Worm (Caenorhabditis elegans) whole organism, L2 larva: Measurements from ENCODE around the gene phf-32.

ENCODE experiments used
- C34F6.9 ChIP-seq: fragments of 150-350 bp; optimal IDR thresholded peaks from 2 replicates; lab custom pipeline; 2014; ENCODE audit warnings: missing biosample characterization, missing genetic modification characterization
- R02D3.7 ChIP-seq: fragments of 150-350 bp; optimal IDR thresholded peaks from 2 replicates; lab custom pipeline; 2014; ENCODE audit warnings: missing biosample characterization, missing genetic modification characterization
- Y55F3AM.14 ChIP-seq: fragments of 200-800 bp; sonication (Bioruptor generic); optimal IDR thresholded peaks from 2 replicates; lab custom pipeline; 2018; ENCODE audit warnings: mild to moderate bottlenecking, missing genetic modification characterization, missing compliant biosample characterization
- ZK546.5 ChIP-seq: sonication (generic microtip); optimal IDR thresholded peaks from 2 replicates; lab custom pipeline; 2017; ENCODE audit warnings: missing biosample characterization, missing genetic modification characterization
- alr-1 ChIP-seq: fragments of 150-350 bp; optimal IDR thresholded peaks from 2 replicates; lab custom pipeline; 2014; ENCODE audit warnings: missing biosample characterization, missing genetic modification characterization
- ama-1 ChIP-seq: fragments of 150-350 bp; optimal IDR thresholded peaks from 2 replicates; lab custom pipeline; 2018; ENCODE audit warnings: inconsistent platforms
- blmp-1 ChIP-seq: sonication (generic microtip); optimal IDR thresholded peaks from 2 replicates; lab custom pipeline; 2017; ENCODE audit warnings: missing genetic modification characterization, mild to moderate bottlenecking, missing compliant biosample characterization, antibody characterized with exemption, moderate library complexity; ENCODE audit not compliant: insufficient read depth
- ceh-82 ChIP-seq: fragments of 150-350 bp; optimal IDR thresholded peaks from 2 replicates; lab custom pipeline; 2014; ENCODE audit warnings: missing biosample characterization, missing genetic modification characterization
- crh-2 ChIP-seq: sonication (generic microtip); optimal IDR thresholded peaks from 2 replicates; lab custom pipeline; 2017; ENCODE audit warnings: missing biosample characterization, missing genetic modification characterization
- dmd-4 ChIP-seq: sonication (generic microtip); optimal IDR thresholded peaks from 2 replicates; lab custom pipeline; 2017; ENCODE audit warnings: missing biosample characterization, missing genetic modification characterization
- egl-27 ChIP-seq: sonication (generic microtip); optimal IDR thresholded peaks from 3 replicates; lab custom pipeline; 2017; ENCODE audit warnings: missing biosample characterization, missing genetic modification reagents, missing genetic modification characterization
- gmeb-1 ChIP-seq: fragments of 150-350 bp; optimal IDR thresholded peaks from 2 replicates; lab custom pipeline; 2014; ENCODE audit warnings: missing biosample characterization, missing genetic modification characterization
- lin-11 ChIP-seq: fragments of 150-350 bp; sonication (generic microtip); optimal IDR thresholded peaks from 2 replicates; lab custom pipeline; 2014; ENCODE audit warnings: missing biosample characterization, missing genetic modification characterization, inconsistent platforms, mixed read lengths
- lin-13 ChIP-seq: fragments of 150-350 bp; optimal IDR thresholded peaks from 2 replicates; lab custom pipeline; 2014; ENCODE audit warnings: missing biosample characterization, missing genetic modification reagents, missing genetic modification characterization
- mab-5 ChIP-seq: fragments of 150-350 bp; optimal IDR thresholded peaks from 2 replicates; lab custom pipeline; 2014; ENCODE audit warnings: missing biosample characterization, missing genetic modification characterization
- mbf-1 ChIP-seq: sonication (generic microtip); optimal IDR thresholded peaks from 2 replicates; lab custom pipeline; 2017; ENCODE audit warnings: missing biosample characterization, missing genetic modification characterization
- mdl-1 ChIP-seq, 2 experiments: fragments of 150-350 bp in 1 of 2; sonication (generic microtip) in 1 of 2; optimal IDR thresholded peaks; 2 replicates each; lab custom pipeline; 2017; ENCODE audit warnings: missing biosample characterization in 2 of 2, missing genetic modification characterization in 2 of 2
- nhr-12 ChIP-seq: fragments of 150-350 bp; optimal IDR thresholded peaks from 2 replicates; lab custom pipeline; 2014; ENCODE audit warnings: missing biosample characterization, missing genetic modification characterization
- nhr-21 ChIP-seq: fragments of 150-350 bp; optimal IDR thresholded peaks from 2 replicates; lab custom pipeline; 2014; ENCODE audit warnings: missing biosample characterization, missing genetic modification characterization
- nhr-25 ChIP-seq: fragments of 150-350 bp; sonication (generic microtip); optimal IDR thresholded peaks from 3 replicates; lab custom pipeline; 2014; ENCODE audit warnings: missing biosample characterization, missing genetic modification characterization
- nhr-77 ChIP-seq: fragments of 150-350 bp; optimal IDR thresholded peaks from 2 replicates; lab custom pipeline; 2014; ENCODE audit warnings: missing biosample characterization, missing genetic modification characterization
- peb-1 ChIP-seq: fragments of 150-350 bp; optimal IDR thresholded peaks from 2 replicates; lab custom pipeline; 2014; ENCODE audit warnings: missing biosample characterization, missing genetic modification characterization
- skn-1 ChIP-seq: sonication (generic microtip); optimal IDR thresholded peaks from 2 replicates; lab custom pipeline; 2017; ENCODE audit warnings: missing biosample characterization, missing genetic modification characterization
- sma-3 ChIP-seq: sonication (generic microtip); optimal IDR thresholded peaks from 2 replicates; lab custom pipeline; 2016; ENCODE audit warnings: missing genetic modification reagents, missing genetic modification characterization, missing compliant biosample characterization
- sma-9 ChIP-seq, 2 experiments: fragments of 150-350 bp in 1 of 2; sonication (generic microtip) in 1 of 2; optimal IDR thresholded peaks; 2 replicates each; lab custom pipeline; 2014 to 2016; ENCODE audit warnings: missing genetic modification characterization in 2 of 2, mild to moderate bottlenecking in 1 of 2, missing biosample characterization in 1 of 2, missing compliant biosample characterization in 1 of 2, missing genetic modification reagents in 1 of 2, moderate library complexity in 1 of 2
- snpc-4 ChIP-seq: fragments of 150-350 bp; optimal IDR thresholded peaks from 2 replicates; lab custom pipeline; 2014; ENCODE audit warnings: missing biosample characterization, missing genetic modification characterization
- unc-39 ChIP-seq: fragments of 150-350 bp; optimal IDR thresholded peaks from 2 replicates; lab custom pipeline; 2014; ENCODE audit warnings: missing biosample characterization, missing genetic modification characterization
- unc-62 ChIP-seq: fragments of 150-350 bp; optimal IDR thresholded peaks from 2 replicates; lab custom pipeline; 2014; ENCODE audit warnings: missing biosample characterization, missing genetic modification reagents, missing genetic modification characterization
- zag-1 ChIP-seq: fragments of 150-350 bp; optimal IDR thresholded peaks from 2 replicates; lab custom pipeline; 2014; ENCODE audit warnings: missing biosample characterization, missing genetic modification characterization
- ztf-4 ChIP-seq: fragments of 150-350 bp; optimal IDR thresholded peaks from 2 replicates; lab custom pipeline; 2014; ENCODE audit warnings: missing biosample characterization, missing genetic modification characterization

phf-32 gene

ce11 chrX:12280477-12280876 is 26.2 kb upstream of the phf-32 start, which contains the start of gene C04B4.1:
Gene C04B4.1, plus strand, starts transcription at chrX:12280777.
- no peak for TF ChIP-seq sma-9 (GFP tag; optimal IDR thresholded peaks at IDR 0.05; lab: Kevin White, UChicago)
- TF ChIP-seq sma-9 (tag; optimal IDR thresholded peaks at IDR 0.05; lab: Kevin White, UChicago), result no peak
- TF ChIP-seq nhr-21, result no peak
- no peak for TF ChIP-seq unc-62 (GFP tag; lab: Kevin White, UChicago)
- TF ChIP-seq alr-1 (tag; lab: Kevin White, UChicago), result no peak
- TF ChIP-seq egl-27 (tag; lab: Kevin White, UChicago), result no peak

ce11 chrX:12282911-12283310 is 23.8 kb upstream of the phf-32 start, which contains the start of gene C04B4.2:
Gene C04B4.2, plus strand, starts transcription at chrX:12283281.
- no peak for TF ChIP-seq gmeb-1 (tag; lab: Kevin White, UChicago)
- TF ChIP-seq crh-2 (tag; lab: Kevin White, UChicago), result no peak
- TF ChIP-seq ztf-4 (tag; lab: Kevin White, UChicago), result no peak
- no peak for TF ChIP-seq mab-5 (tag; lab: Kevin White, UChicago)
- TF ChIP-seq zag-1, result no peak
- TF ChIP-seq peb-1 (tag; lab: Kevin White, UChicago), result no peak
- no peak for TF ChIP-seq nhr-25 (tag; lab: Kevin White, UChicago)
- no peak for TF ChIP-seq ama-1
- TF ChIP-seq ceh-82 (tag; lab: Kevin White, UChicago), result no peak
- no peak for TF ChIP-seq lin-11 (tag; lab: Kevin White, UChicago)
- no peak for TF ChIP-seq lin-13
- TF ChIP-seq nhr-12 (tag; lab: Kevin White, UChicago), result no peak
- TF ChIP-seq blmp-1 (tag; lab: Kevin White, UChicago), result no peak
- TF ChIP-seq nhr-77 (tag; lab: Kevin White, UChicago), result no peak
- no peak for TF ChIP-seq mbf-1 (tag; lab: Kevin White, UChicago)
- TF ChIP-seq sma-3 (GFP tag; lab: Kevin White, UChicago), result no peak
- TF ChIP-seq ZK546.5 (tag; lab: Kevin White, UChicago), result no peak
- TF ChIP-seq snpc-4 (tag; lab: Kevin White, UChicago), result no peak
- TF ChIP-seq unc-39, result no peak
- no peak for TF ChIP-seq R02D3.7 (tag; lab: Kevin White, UChicago)

ce11 chrX:12284161-12284560 is 22.5 kb upstream of the phf-32 start:
- TF ChIP-seq unc-39 (no peak), zag-1 (no peak), mbf-1 (tag; lab: Kevin White, UChicago) (no peak), mdl-1 (tag; optimal IDR thresholded peaks at IDR 0.05; lab: Kevin White, UChicago) (no peak), R02D3.7 (tag; lab: Kevin White, UChicago) (no peak), ZK546.5 (tag; lab: Kevin White, UChicago) (no peak), lin-11 (tag; lab: Kevin White, UChicago) (no peak), dmd-4 (tag; lab: Kevin White, UChicago) (no peak), ama-1 (no peak), sma-3 (GFP tag; lab: Kevin White, UChicago) (no peak), blmp-1 (tag; lab: Kevin White, UChicago) (no peak), skn-1 (tag; lab: Kevin White, UChicago) (no peak), nhr-25 (tag; lab: Kevin White, UChicago) (no peak), nhr-77 (tag; lab: Kevin White, UChicago) (no peak), Y55F3AM.14 (GFP tag; lab: Kevin White, UChicago) (no peak)

ce11 chrX:12285496-12285895 is 21.2 kb upstream of the phf-32 start, which contains the start of gene lips-2:
Gene lips-2, plus strand, starts transcription at chrX:12285796.
- TF ChIP-seq peb-1 (tag; lab: Kevin White, UChicago) (no peak), unc-62 (GFP tag; lab: Kevin White, UChicago) (no peak), C34F6.9 (tag; lab: Kevin White, UChicago) (no peak)
- TF ChIP-seq, all 48 proteins: peak for 0

ce11 chrX:12288254-12288653 is 18.4 kb upstream of the phf-32 start, which contains the start of gene C04B4.5:
Gene C04B4.5, minus strand, starts transcription at chrX:12288354.
- TF ChIP-seq nhr-77 (tag; lab: Kevin White, UChicago) (no peak), skn-1 (tag; lab: Kevin White, UChicago) (no peak), R02D3.7 (tag; lab: Kevin White, UChicago) (no peak), nhr-12 (tag; lab: Kevin White, UChicago) (no peak), egl-27 (tag; lab: Kevin White, UChicago) (no peak), ama-1 (no peak)

- no peak for TF ChIP-seq ZK546.5 (tag; lab: Kevin White, UChicago)
Measured at ce11 chrX:12290539-12290938, 16.1 kb upstream of the phf-32 start, which contains the start of gene C04B4.4. Gene C04B4.4, plus strand, starts transcription at chrX:12290839.
